Worm (Caenorhabditis elegans) whole organism, L3 larva: ENCODE results near the gene ZK596.3.

Source experiments
- aly-2 ChIP-seq: fragments of 150-350 bp; optimal IDR thresholded peaks from 2 replicates; lab custom pipeline; 2014; ENCODE audit warnings: missing biosample characterization, missing genetic modification characterization
- ama-1 ChIP-seq: fragments of 150-350 bp; optimal IDR thresholded peaks from 2 replicates; lab custom pipeline; 2018
- egl-27 ChIP-seq: sonication (generic microtip); optimal IDR thresholded peaks from 4 replicates; lab custom pipeline; 2017; ENCODE audit warnings: missing biosample characterization, missing genetic modification reagents, missing genetic modification characterization
- elt-2 ChIP-seq: sonication (generic microtip); optimal IDR thresholded peaks from 2 replicates; lab custom pipeline; 2016; ENCODE audit warnings: missing genetic modification reagents, mild to moderate bottlenecking, missing genetic modification characterization, missing compliant biosample characterization
- mdl-1 ChIP-seq: fragments of 150-350 bp; optimal IDR thresholded peaks from 2 replicates; lab custom pipeline; 2014; ENCODE audit warnings: missing biosample characterization, missing genetic modification characterization
- nfya-1 ChIP-seq: sonication (generic microtip); optimal IDR thresholded peaks from 2 replicates; lab custom pipeline; 2017; ENCODE audit warnings: missing genetic modification characterization, mild to moderate bottlenecking, missing compliant biosample characterization, antibody characterized with exemption, moderate library complexity; ENCODE audit not compliant: insufficient read depth
- nhr-12 ChIP-seq: fragments of 150-350 bp; optimal IDR thresholded peaks from 2 replicates; lab custom pipeline; 2014; ENCODE audit warnings: missing biosample characterization, missing genetic modification characterization
- nhr-28 ChIP-seq: fragments of 150-350 bp; optimal IDR thresholded peaks from 2 replicates; lab custom pipeline; 2014; ENCODE audit warnings: missing biosample characterization, missing genetic modification characterization
- pha-4 ChIP-seq: fragments of 150-350 bp; optimal IDR thresholded peaks from 2 replicates; lab custom pipeline; 2014; ENCODE audit warnings: missing biosample characterization, missing genetic modification reagents, missing genetic modification characterization
- pqm-1 ChIP-seq: fragments of 150-350 bp; optimal IDR thresholded peaks from 2 replicates; lab custom pipeline; 2017; ENCODE audit warnings: missing biosample characterization, missing genetic modification characterization, inconsistent platforms
- ztf-11 ChIP-seq: fragments of 150-350 bp; optimal IDR thresholded peaks from 2 replicates; lab custom pipeline; 2014; ENCODE audit warnings: missing biosample characterization, missing genetic modification characterization
- ztf-4 ChIP-seq: fragments of 150-350 bp; optimal IDR thresholded peaks from 2 replicates; lab custom pipeline; 2014; ENCODE audit warnings: missing biosample characterization, missing genetic modification characterization

DNA sequence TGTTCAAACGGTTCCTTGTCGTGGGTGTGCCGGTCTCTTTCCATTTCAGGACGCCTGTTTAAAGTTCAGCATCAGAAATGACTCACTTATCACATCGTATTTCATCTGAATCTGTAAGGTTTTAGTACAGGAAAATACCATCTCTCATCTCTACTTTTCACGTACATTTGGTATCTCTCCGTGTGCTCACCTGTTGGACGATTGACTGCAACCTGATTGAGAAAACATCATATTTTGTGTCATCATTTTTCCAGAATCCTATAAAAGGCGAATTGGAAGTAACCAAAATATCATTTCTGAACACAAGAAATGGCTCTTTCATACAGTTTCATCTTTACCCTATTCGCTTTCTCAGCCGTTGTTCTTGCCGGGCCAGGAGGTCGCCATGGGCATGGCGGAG, 4.1 kb downstream of the ZK596.3 start, which contains the start of gene srlf-30:
- TF ChIP-seq ama-1 (lab: Kevin White, UChicago) (no peak), ztf-4 (tag; lab: Kevin White, UChicago) (no peak), nfya-1 (tag; lab: Kevin White, UChicago) (no peak), pqm-1 (tag; lab: Kevin White, UChicago) (no peak), aly-2 (no peak), ztf-11 (tag; lab: Kevin White, UChicago) (no peak), pha-4 (tag; lab: Kevin White, UChicago) (no peak), egl-27 (tag; lab: Kevin White, UChicago) (no peak), elt-2 (tag; lab: Kevin White, UChicago) (no peak), nhr-28 (no peak), mdl-1 (tag; lab: Kevin White, UChicago) (no peak), nhr-12 (tag; lab: Kevin White, UChicago) (no peak)
